Worm (Caenorhabditis elegans) whole organism, early embryonic: ENCODE measurements around the gene F42A9.7.

Experiments used
- B0310.2 ChIP-seq: sonication (generic microtip); optimal IDR thresholded peaks from 2 replicates; lab custom pipeline; 2016; ENCODE audit warnings: mild to moderate bottlenecking, missing genetic modification characterization, missing compliant biosample characterization
- F13C5.2 ChIP-seq: sonication (generic microtip); optimal IDR thresholded peaks from 2 replicates; lab custom pipeline; 2017; ENCODE audit warnings: mild to moderate bottlenecking, missing genetic modification characterization, inconsistent platforms, missing compliant biosample characterization
- aly-1 ChIP-seq: sonication (generic microtip); optimal IDR thresholded peaks from 2 replicates; lab custom pipeline; 2016; ENCODE audit warnings: missing genetic modification characterization, missing compliant biosample characterization
- ama-1 ChIP-seq: fragments of 150-350 bp; optimal IDR thresholded peaks from 2 replicates; lab custom pipeline; 2014
- ceh-13 ChIP-seq: fragments of 200-800 bp; sonication (Bioruptor generic); optimal IDR thresholded peaks from 2 replicates; lab custom pipeline; 2018; ENCODE audit warnings: mild to moderate bottlenecking, missing genetic modification characterization, missing compliant biosample characterization
- ceh-36 ChIP-seq: sonication (generic microtip); optimal IDR thresholded peaks from 2 replicates; lab custom pipeline; 2016; ENCODE audit warnings: missing genetic modification characterization, inconsistent platforms, missing compliant biosample characterization
- ets-7 ChIP-seq: sonication (generic microtip); optimal IDR thresholded peaks from 2 replicates; lab custom pipeline; 2016; ENCODE audit warnings: missing genotype, missing genetic modification characterization, missing compliant biosample characterization
- flt-1 ChIP-seq: fragments of 200-800 bp; sonication (Bioruptor generic); IDR thresholded peaks from 2 replicates; pipeline ENCODE4 v1.3.6; 2022; ENCODE audit warnings: missing genetic modification characterization, missing compliant biosample characterization
- hmbx-1 ChIP-seq: sonication (generic microtip); optimal IDR thresholded peaks from 2 replicates; lab custom pipeline; 2016; ENCODE audit warnings: mild to moderate bottlenecking, missing genetic modification characterization, missing compliant biosample characterization
- hmg-4 ChIP-seq: fragments of 200-800 bp; sonication (Bioruptor generic); optimal IDR thresholded peaks from 2 replicates; lab custom pipeline; 2018; ENCODE audit warnings: mild to moderate bottlenecking, missing genetic modification characterization, missing compliant biosample characterization
- hnd-1 ChIP-seq: sonication (generic microtip); optimal IDR thresholded peaks from 2 replicates; lab custom pipeline; 2016; ENCODE audit warnings: missing genetic modification characterization, missing compliant biosample characterization
- pes-1 ChIP-seq: fragments of 200-800 bp; sonication (Bioruptor generic); IDR thresholded peaks from 2 replicates; pipeline ENCODE4 v1.3.6; 2022; ENCODE audit warnings: missing genetic modification reagents, missing genetic modification characterization, missing compliant biosample characterization
- scrt-1 ChIP-seq: fragments of 200-800 bp; sonication (Bioruptor generic); IDR thresholded peaks from 2 replicates; pipeline ENCODE4 v1.3.6; 2022; ENCODE audit warnings: missing genetic modification characterization, missing compliant biosample characterization
- sea-1 ChIP-seq: fragments of 200-800 bp; sonication (Bioruptor generic); conservative IDR thresholded peaks from 2 replicates; pipeline ENCODE4 v1.3.6; 2022; ENCODE audit warnings: missing genetic modification characterization, missing compliant biosample characterization
- tbx-11 ChIP-seq: fragments of 200-800 bp; sonication (Bioruptor generic); IDR thresholded peaks from 2 replicates; pipeline ENCODE4 v1.3.6; 2022; ENCODE audit warnings: missing genetic modification characterization, missing compliant biosample characterization
- tbx-37 ChIP-seq: fragments of 200-800 bp; sonication (Bioruptor generic); conservative IDR thresholded peaks from 2 replicates; pipeline ENCODE4 v1.3.6; 2022; ENCODE audit warnings: missing genetic modification reagents, missing genetic modification characterization, missing compliant biosample characterization
- tra-4 ChIP-seq: sonication (generic microtip); optimal IDR thresholded peaks from 2 replicates; lab custom pipeline; 2017; ENCODE audit warnings: missing genetic modification characterization, missing compliant biosample characterization

The F42A9.7 gene

DNA sequence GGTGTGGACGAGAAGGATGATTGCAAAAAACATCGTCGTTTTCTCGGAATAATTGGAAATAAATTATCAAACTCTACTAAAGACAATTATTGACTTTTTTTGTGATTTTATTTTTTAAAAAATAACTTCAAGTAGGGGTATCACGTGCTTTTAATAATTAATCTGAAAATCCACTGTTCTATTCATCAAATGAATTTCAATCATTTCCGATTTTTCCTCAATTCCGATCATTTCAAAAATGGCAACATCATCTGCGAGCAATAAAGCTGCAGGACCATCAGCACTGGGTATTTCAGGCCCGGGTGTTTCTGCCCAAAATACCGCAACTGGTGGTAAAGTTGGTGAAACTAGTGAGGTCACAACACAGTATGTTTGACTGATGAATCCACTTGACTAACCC is at the start of gene F42A9.7, which contains the start of gene F42A9.3:
TSS of gene F42A9.7 (minus strand) at position 101 of the 400 bp plus-strand sequence.
TSS of gene F42A9.3 (plus strand) at position 214 of the 400 bp plus-strand sequence.
- TF ChIP-seq hmg-4 (GFP tag; lab: Kevin White, UChicago), result no peak
- TF ChIP-seq scrt-1 (GFP tag; lab: Robert Waterston, UW), result no peak
- TF ChIP-seq pes-1 (GFP tag; lab: Robert Waterston, UW), result no peak
- TF ChIP-seq ceh-13 (GFP tag; lab: Kevin White, UChicago), result no peak
- no peak for TF ChIP-seq tra-4 (tag; lab: Kevin White, UChicago)
- TF ChIP-seq aly-1 (tag; lab: Kevin White, UChicago), result no peak
- no peak for TF ChIP-seq ama-1 (lab: Kevin White, UChicago)
- TF ChIP-seq hmbx-1 (tag; lab: Kevin White, UChicago), result no peak
- no peak for TF ChIP-seq ceh-36 (tag; lab: Kevin White, UChicago)
- no peak for TF ChIP-seq tbx-37 (GFP tag; lab: Robert Waterston, UW)
- TF ChIP-seq ets-7 (tag; lab: Kevin White, UChicago), result no peak
- no peak for TF ChIP-seq tbx-11 (GFP tag; lab: Robert Waterston, UW)
- TF ChIP-seq B0310.2 (tag; lab: Kevin White, UChicago), result no peak
- no peak for TF ChIP-seq sea-1 (GFP tag; lab: Robert Waterston, UW)
- no peak for TF ChIP-seq hnd-1

DNA sequence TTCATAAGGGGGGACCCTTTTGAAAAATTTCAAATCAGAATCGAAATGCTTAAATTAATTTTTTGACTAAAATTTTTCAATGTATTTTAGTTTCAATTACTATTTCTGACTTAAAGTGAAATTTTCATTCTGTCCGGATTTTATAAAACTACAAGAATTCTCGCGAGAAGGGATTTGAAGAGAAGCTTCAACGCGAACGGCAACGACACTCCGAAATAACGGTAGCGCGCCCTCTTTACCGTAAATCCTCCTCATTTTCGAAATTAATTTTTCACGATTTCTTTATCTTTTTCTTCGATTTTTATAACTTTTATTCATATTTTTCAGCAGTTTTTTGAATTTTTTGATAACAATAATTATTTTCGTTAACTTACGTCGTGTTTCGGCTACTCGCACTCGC is 48.8 kb upstream of the F42A9.7 start:
- TF ChIP-seq ceh-36 (tag; lab: Kevin White, UChicago), result no peak
- no peak for TF ChIP-seq hnd-1
- no peak for TF ChIP-seq flt-1
- TF ChIP-seq ets-7 (tag; lab: Kevin White, UChicago), result no peak
- TF ChIP-seq tbx-37 (GFP tag; lab: Robert Waterston, UW), result no peak
- TF ChIP-seq sea-1 (GFP tag; lab: Robert Waterston, UW), result no peak
- no peak for TF ChIP-seq B0310.2 (tag; lab: Kevin White, UChicago)
- TF ChIP-seq pes-1 (GFP tag; lab: Robert Waterston, UW), result no peak
- TF ChIP-seq aly-1 (tag; lab: Kevin White, UChicago), result no peak
- no peak for TF ChIP-seq tbx-11 (GFP tag; lab: Robert Waterston, UW)
- no peak for TF ChIP-seq F13C5.2 (tag; lab: Kevin White, UChicago)
- no peak for TF ChIP-seq hmg-4 (GFP tag; lab: Kevin White, UChicago)
- TF ChIP-seq scrt-1 (GFP tag; lab: Robert Waterston, UW), result no peak
- no peak for TF ChIP-seq ceh-13 (GFP tag; lab: Kevin White, UChicago)
- TF ChIP-seq hmbx-1 (tag; lab: Kevin White, UChicago), result no peak
- no peak for TF ChIP-seq tra-4 (tag; lab: Kevin White, UChicago)
- TF ChIP-seq ama-1 (lab: Kevin White, UChicago), result no peak

DNA sequence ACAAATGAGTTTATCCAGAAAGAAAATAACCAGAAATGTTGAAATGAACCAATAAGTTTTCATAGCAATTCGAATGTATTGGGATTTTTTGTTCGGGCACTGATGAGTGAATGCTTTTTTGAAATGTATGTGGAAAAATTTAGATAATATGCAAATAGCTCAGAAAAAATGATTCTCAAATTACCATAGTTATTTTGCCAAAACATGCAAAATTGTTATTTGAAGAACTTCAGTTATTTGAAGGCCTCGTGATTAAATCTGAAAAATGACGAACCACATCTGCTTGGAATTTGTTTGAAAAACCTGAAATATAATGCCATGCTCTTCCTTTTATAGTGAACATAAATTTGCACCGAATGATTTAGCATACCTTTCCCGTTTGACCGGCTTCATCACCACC is 41.2 kb upstream of the F42A9.7 start, which contains the start of gene C49C8.6:
TSS of gene C49C8.6 (minus strand) at position 101 of the 400 bp plus-strand sequence.
- TF ChIP-seq hmg-4 (GFP tag; lab: Kevin White, UChicago), result no peak
- TF ChIP-seq tra-4 (tag; lab: Kevin White, UChicago), result no peak
- TF ChIP-seq sea-1 (GFP tag; lab: Robert Waterston, UW), result no peak
- TF ChIP-seq ceh-36 (tag; lab: Kevin White, UChicago), result no peak
- TF ChIP-seq F13C5.2 (tag; lab: Kevin White, UChicago), result no peak
- TF ChIP-seq scrt-1 (GFP tag; lab: Robert Waterston, UW), result no peak
- TF ChIP-seq tbx-11 (GFP tag; lab: Robert Waterston, UW), result no peak
- no peak for TF ChIP-seq ceh-13 (GFP tag; lab: Kevin White, UChicago)
- TF ChIP-seq hmbx-1 (tag; lab: Kevin White, UChicago), result no peak
- TF ChIP-seq ama-1 (lab: Kevin White, UChicago), result no peak
- TF ChIP-seq flt-1, result no peak
- TF ChIP-seq tbx-37 (GFP tag; lab: Robert Waterston, UW), result no peak
- TF ChIP-seq aly-1 (tag; lab: Kevin White, UChicago), result no peak
- no peak for TF ChIP-seq ets-7 (tag; lab: Kevin White, UChicago)
- TF ChIP-seq pes-1 (GFP tag; lab: Robert Waterston, UW), result no peak
- TF ChIP-seq hnd-1, result no peak
- TF ChIP-seq B0310.2 (tag; lab: Kevin White, UChicago), result no peak

DNA sequence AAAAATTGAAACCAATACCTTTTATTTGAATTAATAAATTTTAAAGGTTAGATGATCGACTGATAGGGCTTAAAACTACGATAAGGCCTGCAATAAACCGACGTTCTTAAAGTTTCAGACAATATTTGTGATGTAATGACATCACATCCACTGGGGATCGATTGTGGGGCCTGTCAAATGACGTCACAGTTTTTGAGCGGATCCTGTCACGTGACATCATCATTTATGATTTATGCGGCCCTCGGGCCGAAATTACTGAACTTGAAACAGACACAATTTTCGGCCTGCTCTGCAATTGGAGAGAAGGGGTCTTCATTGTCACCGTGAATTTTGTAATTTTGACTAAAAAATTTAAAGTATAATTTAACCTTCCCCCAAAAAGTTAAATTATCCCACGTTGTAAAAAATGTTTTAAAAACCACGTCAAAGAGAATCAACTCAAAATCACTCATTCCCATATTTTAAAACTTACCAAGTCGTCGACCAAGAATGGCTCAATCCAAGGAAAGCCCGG is 37.2 kb upstream of the F42A9.7 start, which contains the start of gene C49C8.1:
TSS of gene C49C8.1 (plus strand) at position 464 of the 514 bp plus-strand sequence.
- TF ChIP-seq aly-1 (tag; lab: Kevin White, UChicago) (no peak), hmg-4 (GFP tag; lab: Kevin White, UChicago) (no peak), tra-4 (tag; lab: Kevin White, UChicago) (no peak), flt-1 (no peak), ama-1 (lab: Kevin White, UChicago) (no peak), hmbx-1 (tag; lab: Kevin White, UChicago) (no peak), hnd-1 (no peak), pes-1 (GFP tag; lab: Robert Waterston, UW) (no peak), scrt-1 (GFP tag; lab: Robert Waterston, UW) (no peak), sea-1 (GFP tag; lab: Robert Waterston, UW) (no peak), ets-7 (tag; lab: Kevin White, UChicago) (no peak), B0310.2 (tag; lab: Kevin White, UChicago) (no peak), tbx-37 (GFP tag; lab: Robert Waterston, UW) (no peak), ceh-36 (tag; lab: Kevin White, UChicago) (no peak)

DNA sequence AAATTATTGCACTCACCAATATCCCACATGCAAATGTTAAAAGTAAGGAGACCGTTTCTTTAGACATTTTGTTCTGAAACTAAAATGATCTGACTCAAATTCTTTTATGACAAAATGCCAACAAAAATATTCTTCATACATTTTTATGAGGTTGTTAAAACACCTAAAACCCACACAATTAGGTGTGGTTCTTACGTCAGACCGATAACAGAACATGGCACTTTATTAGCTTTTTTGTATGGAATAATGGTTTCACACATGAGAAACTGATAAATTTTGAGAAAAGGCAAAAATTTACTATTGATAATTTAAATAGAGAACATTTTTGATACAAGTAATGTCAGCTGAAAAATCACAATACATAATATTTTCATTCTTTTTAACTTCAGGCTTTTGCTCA is 36.6 kb upstream of the F42A9.7 start, which contains the start of gene C49C8.5:
TSS of gene C49C8.5 (minus strand) at position 73 of the 400 bp plus-strand sequence.
- no peak for TF ChIP-seq flt-1
- no peak for TF ChIP-seq F13C5.2 (tag; lab: Kevin White, UChicago)
- no peak for TF ChIP-seq pes-1 (GFP tag; lab: Robert Waterston, UW)
- no peak for TF ChIP-seq tbx-37 (GFP tag; lab: Robert Waterston, UW)

DNA sequence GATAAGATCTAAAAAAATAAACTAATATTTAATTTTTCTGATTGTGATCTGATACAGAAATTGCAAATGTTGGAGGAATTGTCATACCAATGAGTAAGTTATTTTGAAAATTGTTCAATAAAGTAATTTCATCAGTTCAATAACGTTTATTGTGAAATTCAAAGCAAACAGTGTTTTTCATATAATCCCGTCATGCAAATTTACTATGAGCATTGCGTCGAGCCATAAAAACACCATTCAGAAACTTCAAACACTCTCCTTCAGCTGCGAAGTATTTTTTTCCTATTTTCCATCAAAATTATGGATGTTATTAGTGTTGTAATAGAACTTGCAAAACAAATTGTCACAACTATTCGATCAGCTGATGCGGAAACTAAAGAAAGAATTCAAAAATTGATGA is 34.9 kb upstream of the F42A9.7 start, which contains the start of gene C49C8.8:
TSS of gene C49C8.8 (plus strand) at position 301 of the 400 bp plus-strand sequence.
- TF ChIP-seq B0310.2 (tag; lab: Kevin White, UChicago), result no peak
- no peak for TF ChIP-seq ceh-13 (GFP tag; lab: Kevin White, UChicago)
- no peak for TF ChIP-seq ceh-36 (tag; lab: Kevin White, UChicago)
- no peak for TF ChIP-seq hmbx-1 (tag; lab: Kevin White, UChicago)
- TF ChIP-seq tra-4 (tag; lab: Kevin White, UChicago), result no peak
- no peak for TF ChIP-seq hmg-4 (GFP tag; lab: Kevin White, UChicago)
- TF ChIP-seq ama-1 (lab: Kevin White, UChicago), result no peak
- TF ChIP-seq tbx-37 (GFP tag; lab: Robert Waterston, UW), result no peak
- TF ChIP-seq aly-1 (tag; lab: Kevin White, UChicago), result no peak
- no peak for TF ChIP-seq pes-1 (GFP tag; lab: Robert Waterston, UW)
- no peak for TF ChIP-seq F13C5.2 (tag; lab: Kevin White, UChicago)
- TF ChIP-seq ets-7 (tag; lab: Kevin White, UChicago), result no peak
- TF ChIP-seq flt-1, result no peak
- no peak for TF ChIP-seq scrt-1 (GFP tag; lab: Robert Waterston, UW)
